Worm (Caenorhabditis elegans) whole organism, midembryonic: Measurements from ENCODE around the gene F23B2.7.
A peak's percentile ranks its signal among the peaks of the same experiment; 100 is the strongest.

ENCODE experiments used
- T22C8.4 ChIP-seq: fragments of 200-800 bp; sonication (Bioruptor generic); IDR thresholded peaks from 2 replicates; pipeline ENCODE4 v1.3.6; 2022; ENCODE audit warnings: missing genetic modification characterization, missing compliant biosample characterization
- cog-1 ChIP-seq: sonication (generic microtip); optimal IDR thresholded peaks from 2 replicates; lab custom pipeline; 2016; ENCODE audit warnings: missing genetic modification characterization, missing compliant biosample characterization
- flt-1 ChIP-seq: fragments of 200-800 bp; sonication (Bioruptor generic); IDR thresholded peaks from 2 replicates; pipeline ENCODE4 v1.3.6; 2022; ENCODE audit warnings: missing genetic modification characterization, missing compliant biosample characterization
- klf-2 ChIP-seq: fragments of 200-800 bp; sonication (Bioruptor generic); conservative IDR thresholded peaks from 2 replicates; pipeline ENCODE4 v1.3.6; 2022; ENCODE audit warnings: missing genetic modification reagents, missing genetic modification characterization, missing compliant biosample characterization
- med-1 ChIP-seq: sonication (generic microtip); optimal IDR thresholded peaks from 2 replicates; lab custom pipeline; 2017; ENCODE audit warnings: missing genetic modification characterization, mild to moderate bottlenecking, missing compliant biosample characterization, antibody characterized with exemption, missing genetic modification reagents; ENCODE audit not compliant: insufficient read depth
- ref-1 ChIP-seq: fragments of 200-800 bp; sonication (Bioruptor generic); conservative IDR thresholded peaks from 2 replicates; pipeline ENCODE4 v1.3.6; 2022; ENCODE audit warnings: missing genetic modification reagents, missing genetic modification characterization, missing compliant biosample characterization
- tab-1 ChIP-seq: fragments of 200-800 bp; sonication (Bioruptor generic); IDR thresholded peaks from 2 replicates; pipeline ENCODE4 v1.3.6; 2022; ENCODE audit warnings: missing genetic modification characterization, missing compliant biosample characterization
- ztf-23 ChIP-seq: fragments of 200-800 bp; sonication (Bioruptor generic); IDR thresholded peaks from 2 replicates; pipeline ENCODE4 v1.3.6; 2022; ENCODE audit warnings: missing genetic modification reagents, missing genetic modification characterization, missing compliant biosample characterization
- ztf-29 ChIP-seq: fragments of 200-800 bp; sonication (Bioruptor generic); IDR thresholded peaks from 2 replicates; pipeline ENCODE4 v1.3.6; 2022; ENCODE audit warnings: missing genetic modification reagents, missing genetic modification characterization, missing compliant biosample characterization

F23B2.7 gene

DNA sequence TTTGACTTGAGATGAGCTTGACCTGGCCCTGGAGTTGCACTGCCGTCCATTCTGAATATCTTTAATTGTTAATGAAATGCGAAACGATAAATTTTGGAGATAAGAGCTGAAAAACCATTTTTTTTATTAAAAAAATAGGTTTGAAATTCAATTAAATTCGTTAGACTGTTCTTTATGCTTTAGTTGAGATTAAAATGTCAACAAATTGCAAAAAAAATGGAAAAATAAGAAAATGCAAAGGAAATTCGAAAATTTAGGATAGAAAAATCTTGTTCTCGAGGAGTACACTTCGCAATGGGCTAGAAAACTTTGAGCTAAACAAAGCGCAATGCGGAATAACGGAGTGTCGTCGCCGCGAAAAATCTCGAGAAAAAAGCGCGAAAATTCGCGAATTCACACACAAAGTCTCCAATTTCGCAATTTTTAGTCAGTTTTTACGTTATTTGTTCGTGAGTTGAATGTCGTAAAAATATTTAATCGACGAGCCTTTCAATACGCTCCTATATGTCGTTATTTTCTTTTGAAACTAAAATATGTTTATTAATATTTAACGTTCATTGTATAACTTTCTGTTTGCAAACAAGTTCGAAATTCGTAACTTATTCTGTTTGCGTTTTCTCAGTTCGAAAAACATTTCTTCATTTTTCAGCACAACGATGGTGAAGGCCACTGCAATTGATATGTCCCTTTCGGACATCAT lies 3.3 kb upstream of the F23B2.7 start, which contains the start of the genes rpb-12 and aly-2:
Gene rpb-12 (minus strand): TSS at position 51 of the 700 bp plus-strand sequence.
Gene aly-2 (plus strand): TSS at position 650 of the 700 bp plus-strand sequence.
- TF ChIP-seq T22C8.4 (GFP tag; lab: Robert Waterston, UW) (no peak), klf-2 (GFP tag; lab: Robert Waterston, UW) (no peak), ref-1 (GFP tag; lab: Robert Waterston, UW) (no peak), ztf-23 (no peak), tab-1 (no peak), ztf-29 (GFP tag; lab: Robert Waterston, UW) (no peak), flt-1 (GFP tag; lab: Robert Waterston, UW) (no peak), med-1 (GFP tag; lab: Kevin White, UChicago) (no peak), cog-1 (tag; lab: Kevin White, UChicago) (no peak)

DNA sequence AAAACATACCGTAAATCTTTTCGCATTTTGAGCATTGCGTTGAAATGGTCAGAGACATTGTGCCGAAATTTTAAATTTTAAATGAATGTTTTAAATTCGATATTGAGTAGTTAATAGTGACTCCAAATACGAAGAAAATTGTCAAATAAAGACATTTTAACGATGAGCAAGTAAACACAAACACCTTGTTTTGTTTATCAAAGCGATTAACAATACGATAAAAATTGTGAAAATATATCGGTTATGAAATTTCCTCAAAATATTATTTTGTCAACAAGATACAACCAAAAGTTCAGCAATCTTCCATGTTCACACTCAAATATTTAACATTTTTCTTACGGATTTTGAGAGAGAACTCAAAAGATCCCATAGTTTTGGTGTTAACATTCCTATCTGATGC lies 4.0 kb downstream of the F23B2.7 start, which contains the start of gene F23B2.10:
Gene F23B2.10 (minus strand): TSS at position 101 of the 400 bp plus-strand sequence.
- TF ChIP-seq klf-2 (GFP tag; lab: Robert Waterston, UW), result no peak

- TF ChIP-seq ztf-29 (GFP tag; lab: Robert Waterston, UW) (no peak), ref-1 (GFP tag; lab: Robert Waterston, UW) (no peak), ztf-23 (no peak), klf-2 (GFP tag; lab: Robert Waterston, UW) (no peak), flt-1 (GFP tag; lab: Robert Waterston, UW) (no peak), tab-1 (no peak), med-1 (GFP tag; lab: Kevin White, UChicago) (no peak), T22C8.4 (GFP tag; lab: Robert Waterston, UW) (no peak), cog-1 (tag; lab: Kevin White, UChicago) (no peak)
Measured at ce11 chrIV:9158969-9159800, 8.9 kb downstream of the F23B2.7 start, which contains the start of gene pcp-3. pcp-3 (minus strand) TSS chrIV:9159019.

ce11 chrIV:9159863-9160262 lies 9.6 kb downstream of the F23B2.7 start:
- TF ChIP-seq med-1 (GFP tag; lab: Kevin White, UChicago) (no peak), flt-1 (GFP tag; lab: Robert Waterston, UW) (no peak), cog-1 (tag; lab: Kevin White, UChicago) (no peak), ref-1 (GFP tag; lab: Robert Waterston, UW) (no peak), tab-1 (no peak)

ce11 chrIV:9165027-9165426 lies 14.8 kb downstream of the F23B2.7 start, which contains the start of gene pcp-2:
pcp-2 (minus strand) TSS chrIV:9165127.
- TF ChIP-seq klf-2 (GFP tag; lab: Robert Waterston, UW), result no peak
- TF ChIP-seq tab-1, result no peak
- TF ChIP-seq flt-1 (GFP tag; lab: Robert Waterston, UW), result no peak
- TF ChIP-seq ref-1 (GFP tag; lab: Robert Waterston, UW), result no peak

ce11 chrIV:9165681-9166080 lies 15.4 kb downstream of the F23B2.7 start, which contains the start of gene C07C7.3:
C07C7.3 (plus strand) TSS chrIV:9166051.
- no peak for TF ChIP-seq T22C8.4 (GFP tag; lab: Robert Waterston, UW)

DNA sequence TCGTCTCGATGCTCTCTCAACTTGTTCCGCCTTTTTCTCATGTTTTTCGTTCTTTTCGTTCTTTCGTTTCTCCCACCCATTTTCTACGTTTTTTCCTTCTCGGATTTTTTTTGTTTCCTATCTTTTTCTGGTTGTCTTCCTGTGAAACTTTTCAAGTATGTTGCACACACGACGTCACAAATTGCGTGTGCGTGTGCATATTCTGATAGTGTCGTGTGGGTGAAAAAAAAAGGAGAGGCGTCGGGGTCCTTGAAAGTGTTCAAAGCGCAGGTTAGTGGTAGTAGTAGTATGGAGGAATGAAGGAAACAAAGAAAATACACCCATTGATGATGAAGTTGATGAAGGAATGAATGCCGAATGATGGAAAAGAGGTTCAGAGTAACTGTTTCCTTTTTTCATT lies 19.5 kb downstream of the F23B2.7 start:
- TF ChIP-seq ztf-23, result no peak
- TF ChIP-seq ztf-29 (GFP tag; lab: Robert Waterston, UW), result no peak
- TF ChIP-seq klf-2 (GFP tag; lab: Robert Waterston, UW), result no peak
- no peak for TF ChIP-seq cog-1 (tag; lab: Kevin White, UChicago)
- no peak for TF ChIP-seq tab-1
- no peak for TF ChIP-seq med-1 (GFP tag; lab: Kevin White, UChicago)
- TF ChIP-seq ref-1 (GFP tag; lab: Robert Waterston, UW), result no peak
- no peak for TF ChIP-seq T22C8.4 (GFP tag; lab: Robert Waterston, UW)
- TF ChIP-seq flt-1 (GFP tag; lab: Robert Waterston, UW), result no peak

DNA sequence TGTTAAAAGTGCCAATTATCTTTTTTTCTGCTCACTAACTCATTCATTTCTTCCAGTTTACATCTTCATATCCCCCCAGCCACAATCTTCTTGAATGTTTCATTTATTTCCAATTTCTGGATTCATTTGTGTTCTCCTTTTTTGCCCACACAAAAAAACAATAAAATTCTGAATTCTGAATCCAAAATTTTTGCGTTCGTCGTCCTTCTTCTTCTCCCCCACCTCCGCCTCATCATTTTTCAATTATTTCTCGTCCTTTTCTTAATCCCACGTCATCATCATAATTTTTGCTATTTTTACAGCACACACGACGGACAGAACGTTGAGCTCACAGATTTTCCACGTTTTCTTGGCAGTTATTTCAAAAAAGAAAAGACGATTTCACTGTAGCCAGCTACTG lies 34.3 kb downstream of the F23B2.7 start, which contains the start of gene C07C7.1:
Gene C07C7.1 (plus strand): TSS at position 301 of the 400 bp plus-strand sequence.
- TF ChIP-seq klf-2 (GFP tag; lab: Robert Waterston, UW) (no peak), T22C8.4 (GFP tag; lab: Robert Waterston, UW) (no peak), flt-1 (GFP tag; lab: Robert Waterston, UW) (no peak), med-1 (GFP tag; lab: Kevin White, UChicago) (no peak), ref-1 (GFP tag; lab: Robert Waterston, UW) (no peak), ztf-23 (no peak), tab-1 (no peak), cog-1 (tag; lab: Kevin White, UChicago) (no peak), ztf-29 (GFP tag; lab: Robert Waterston, UW) (no peak)

- TF ChIP-seq ref-1 (GFP tag; lab: Robert Waterston, UW) (peak; percentile 90), tab-1 (peak; percentile 96), cog-1 (tag; lab: Kevin White, UChicago) (peak; percentile 94), ztf-29 (GFP tag; lab: Robert Waterston, UW) (peak; percentile 91), flt-1 (GFP tag; lab: Robert Waterston, UW) (peak; percentile 96), T22C8.4 (GFP tag; lab: Robert Waterston, UW) (peak; percentile 91), klf-2 (GFP tag; lab: Robert Waterston, UW) (peak; percentile 90), ztf-23 (peak; percentile 96), med-1 (GFP tag; lab: Kevin White, UChicago) (peak; percentile 80)
Measured at ce11 chrIV:9191183-9191582, 40.9 kb downstream of the F23B2.7 start.
